Fruit fly (Drosophila melanogaster) whole organism, embryonic: Measurements from ENCODE around the gene EAChm.
A peak's percentile ranks its signal among the peaks of the same experiment; 100 is the strongest.

Source experiments
- Antp ChIP-seq: fragments of 200-800 bp; sonication (Bioruptor generic); optimal IDR thresholded peaks from 3 replicates; lab custom pipeline; 2016; ENCODE audit warnings: missing biosample characterization, missing genetic modification characterization
- Awh ChIP-seq: fragments of 200-800 bp; sonication (Bioruptor generic); IDR thresholded peaks from 2 replicates; pipeline ENCODE4, ENCODE4 v1.3.6; 2022; ENCODE audit warnings: missing biosample characterization, missing genetic modification characterization
- Blimp-1 ChIP-seq: fragments of 200-800 bp; sonication (Bioruptor generic); optimal IDR thresholded peaks from 3 replicates; lab custom pipeline; 2018; ENCODE audit warnings: missing biosample characterization, missing genetic modification characterization, mild to moderate bottlenecking, moderate library complexity, missing genetic modification reagents
- CG10543 ChIP-seq: fragments of 200-800 bp; sonication (Bioruptor generic); optimal IDR thresholded peaks from 3 replicates; lab custom pipeline; 2017; ENCODE audit warnings: missing biosample characterization, mild to moderate bottlenecking, missing genetic modification characterization, moderate library complexity
- CG12219 ChIP-seq: fragments of 200-800 bp; sonication (Bioruptor generic); optimal IDR thresholded peaks from 3 replicates; lab custom pipeline; 2018; ENCODE audit warnings: missing biosample characterization, mild to moderate bottlenecking, missing genetic modification characterization
- CG16813 ChIP-seq: fragments of 200-800 bp; sonication (Bioruptor generic); IDR thresholded peaks from 3 replicates; pipeline ENCODE4 v1.3.6; 2022; ENCODE audit warnings: missing biosample characterization, missing genetic modification characterization; ENCODE audit not compliant: partially characterized antibody
- CG16863 ChIP-seq: fragments of 200-800 bp; sonication (Bioruptor generic); optimal IDR thresholded peaks from 3 replicates; lab custom pipeline; 2016; ENCODE audit warnings: missing biosample characterization, missing genetic modification characterization
- CG17912 ChIP-seq: fragments of 200-800 bp; sonication (Bioruptor generic); optimal IDR thresholded peaks from 2 replicates; lab custom pipeline; 2018; ENCODE audit warnings: missing biosample characterization, mild to moderate bottlenecking, missing genetic modification characterization
- CG2120 ChIP-seq: fragments of 200-800 bp; sonication (Bioruptor generic); optimal IDR thresholded peaks from 3 replicates; lab custom pipeline; 2016; ENCODE audit warnings: missing biosample characterization, missing genetic modification characterization
- CG3163 ChIP-seq: fragments of 200-800 bp; sonication (Bioruptor generic); optimal IDR thresholded peaks from 3 replicates; lab custom pipeline; 2016; ENCODE audit warnings: missing biosample characterization, missing genetic modification characterization
- CG3847 ChIP-seq: fragments of 200-800 bp; sonication (Bioruptor generic); IDR thresholded peaks from 2 replicates; pipeline ENCODE4 v1.3.6; 2022; ENCODE audit warnings: missing biosample characterization, missing genetic modification characterization
- CG4282 ChIP-seq: fragments of 200-800 bp; sonication (Bioruptor generic); optimal IDR thresholded peaks from 2 replicates; lab custom pipeline; 2016; ENCODE audit warnings: missing biosample characterization, missing genetic modification characterization
- CG4424 ChIP-seq: fragments of 200-800 bp; sonication (Bioruptor generic); optimal IDR thresholded peaks from 3 replicates; lab custom pipeline; 2016; ENCODE audit warnings: missing biosample characterization, missing genetic modification characterization
- CG4617 ChIP-seq: fragments of 200-800 bp; sonication (Bioruptor generic); optimal IDR thresholded peaks from 3 replicates; lab custom pipeline; 2016; ENCODE audit warnings: missing biosample characterization, missing genetic modification characterization, borderline replicate concordance
- CG7271 ChIP-seq: fragments of 200-800 bp; sonication (Bioruptor generic); optimal IDR thresholded peaks from 2 replicates; lab custom pipeline; 2018; ENCODE audit warnings: missing biosample characterization, mild to moderate bottlenecking, missing genetic modification characterization, moderate library complexity
- CG7928 ChIP-seq: fragments of 200-800 bp; sonication (Bioruptor generic); optimal IDR thresholded peaks from 2 replicates; lab custom pipeline; 2017; ENCODE audit warnings: missing biosample characterization, mild to moderate bottlenecking, missing genetic modification characterization
- CG9727 ChIP-seq: fragments of 200-800 bp; sonication (Bioruptor generic); optimal IDR thresholded peaks from 3 replicates; lab custom pipeline; 2017; ENCODE audit warnings: missing biosample characterization, mild to moderate bottlenecking, missing genetic modification characterization
- CG9797 ChIP-seq: fragments of 200-800 bp; sonication (Bioruptor generic); optimal IDR thresholded peaks from 3 replicates; lab custom pipeline; 2018; ENCODE audit warnings: missing biosample characterization, mild to moderate bottlenecking, missing genetic modification characterization
- CHES-1-like ChIP-seq: fragments of 200-800 bp; sonication (Bioruptor generic); optimal IDR thresholded peaks from 2 replicates; lab custom pipeline; 2016; ENCODE audit warnings: missing biosample characterization, missing genetic modification characterization
- Chrac-16 ChIP-seq: fragments of 200-800 bp; sonication (Bioruptor generic); optimal IDR thresholded peaks from 3 replicates; lab custom pipeline; 2016; ENCODE audit warnings: missing biosample characterization, missing genetic modification characterization
- CkIIα-i1 ChIP-seq: fragments of 200-800 bp; sonication (Bioruptor generic); IDR thresholded peaks from 2 replicates; pipeline ENCODE4 v1.3.6; 2022; ENCODE audit warnings: missing biosample characterization, missing genetic modification characterization
- CoRest ChIP-seq: fragments of 200-800 bp; sonication (Bioruptor generic); optimal IDR thresholded peaks from 3 replicates; lab custom pipeline; 2018; ENCODE audit warnings: missing biosample characterization, mild to moderate bottlenecking, missing genetic modification characterization, moderate library complexity
- D19A ChIP-seq: fragments of 200-800 bp; optimal IDR thresholded peaks from 3 replicates; lab custom pipeline; 2019; ENCODE audit warnings: missing biosample characterization, mild to moderate bottlenecking, missing genetic modification characterization, moderate library complexity
- H15 ChIP-seq: fragments of 200-800 bp; sonication (Bioruptor generic); IDR thresholded peaks from 3 replicates; pipeline ENCODE4 v1.3.6; 2022; ENCODE audit warnings: missing biosample characterization, missing genetic modification characterization
- Hr51 ChIP-seq, 2 experiments: fragments of 200-800 bp; sonication (Bioruptor generic); optimal IDR thresholded peaks; 2 replicates in 1 of 2; 3 replicates in 1 of 2; lab custom pipeline; 2016 to 2018; ENCODE audit warnings: missing biosample characterization in 2 of 2, missing genetic modification characterization in 2 of 2, mild to moderate bottlenecking in 1 of 2, moderate library complexity in 1 of 2
- Jarid2 ChIP-seq: fragments of 200-800 bp; sonication (Bioruptor generic); optimal IDR thresholded peaks from 3 replicates; lab custom pipeline; 2017; ENCODE audit warnings: mild to moderate bottlenecking, missing biosample characterization, missing genetic modification reagents, missing genetic modification characterization
- Kr ChIP-seq: fragments of 200-800 bp; sonication (Bioruptor generic); optimal IDR thresholded peaks from 2 replicates; lab custom pipeline; 2017; ENCODE audit warnings: missing biosample characterization, mild to moderate bottlenecking, missing genetic modification characterization
- MESR4 ChIP-seq: fragments of 200-800 bp; sonication (Bioruptor generic); optimal IDR thresholded peaks from 2 replicates; lab custom pipeline; 2018; ENCODE audit warnings: missing biosample characterization, mild to moderate bottlenecking, missing genetic modification characterization, moderate library complexity
- Ravus ChIP-seq: fragments of 200-800 bp; sonication (Bioruptor generic); IDR thresholded peaks from 2 replicates; pipeline ENCODE4 v1.3.6; 2022; ENCODE audit warnings: missing biosample characterization, missing genetic modification characterization
- Six4 ChIP-seq: fragments of 200-800 bp; sonication (Bioruptor generic); optimal IDR thresholded peaks from 2 replicates; lab custom pipeline; 2016; ENCODE audit warnings: missing biosample characterization, missing genetic modification characterization
- Sry-δ ChIP-seq: fragments of 200-800 bp; sonication (Bioruptor generic); optimal IDR thresholded peaks from 2 replicates; lab custom pipeline; 2016; ENCODE audit warnings: missing biosample characterization, missing genetic modification characterization
- TFAM ChIP-seq: fragments of 200-800 bp; sonication (Bioruptor generic); optimal IDR thresholded peaks from 2 replicates; lab custom pipeline; 2017; ENCODE audit warnings: missing biosample characterization, missing genetic modification characterization, inconsistent platforms
- Trl ChIP-seq, 3 experiments: fragments of >200 bp in 2 of 3; fragments of 200-800 bp in 1 of 3; sonication (Bioruptor generic) in 1 of 3; optimal IDR thresholded peaks; 2 replicates in 1 of 3; 3 replicates in 2 of 3; lab custom pipeline; 2016 to 2017; ENCODE audit warnings: missing biosample characterization in 1 of 3, missing genetic modification characterization in 1 of 3
- Xrp1 ChIP-seq: fragments of 200-800 bp; sonication (Bioruptor generic); IDR thresholded peaks from 2 replicates; pipeline ENCODE4 v1.3.6; 2022; ENCODE audit warnings: missing biosample characterization, missing genetic modification characterization
- cas ChIP-seq: fragments of 200-800 bp; sonication (Bioruptor generic); IDR thresholded peaks from 2 replicates; pipeline ENCODE4 v1.3.6; 2022; ENCODE audit warnings: missing biosample characterization, missing genetic modification characterization
- cato ChIP-seq: fragments of 200-800 bp; sonication (Bioruptor generic); optimal IDR thresholded peaks from 2 replicates; lab custom pipeline; 2016; ENCODE audit warnings: missing biosample characterization, missing genetic modification characterization, borderline replicate concordance
- cg ChIP-seq: fragments of 200-800 bp; sonication (Bioruptor generic); optimal IDR thresholded peaks from 3 replicates; lab custom pipeline; 2019; ENCODE audit warnings: missing biosample characterization, mild to moderate bottlenecking, missing genetic modification characterization, moderate library complexity
- dysf ChIP-seq: fragments of 200-800 bp; sonication (Bioruptor generic); IDR thresholded peaks from 3 replicates; pipeline ENCODE4 v1.3.6; 2022; ENCODE audit warnings: missing biosample characterization, missing genetic modification characterization
- emc ChIP-seq: fragments of 200-800 bp; sonication (Bioruptor generic); optimal IDR thresholded peaks from 2 replicates; lab custom pipeline; 2016; ENCODE audit warnings: missing biosample characterization, missing genetic modification characterization
- gt ChIP-seq: fragments of 200-800 bp; sonication (Bioruptor generic); IDR thresholded peaks from 2 replicates; pipeline ENCODE4 v1.3.6; 2022; ENCODE audit warnings: missing biosample characterization, missing genetic modification characterization
- hth ChIP-seq: fragments of >200 bp; optimal IDR thresholded peaks from 2 replicates; lab custom pipeline; 2017; ENCODE audit warnings: inconsistent platforms
- nmo ChIP-seq: fragments of 200-800 bp; sonication (Bioruptor generic); optimal IDR thresholded peaks from 2 replicates; lab custom pipeline; 2018; ENCODE audit warnings: missing biosample characterization, mild to moderate bottlenecking, missing genetic modification characterization, moderate library complexity
- odd ChIP-seq: fragments of 200-800 bp; sonication (Bioruptor generic); optimal IDR thresholded peaks from 2 replicates; lab custom pipeline; 2017; ENCODE audit warnings: missing biosample characterization, mild to moderate bottlenecking, missing genetic modification characterization
- onecut ChIP-seq: fragments of 200-800 bp; sonication (Bioruptor generic); IDR thresholded peaks from 2 replicates; pipeline ENCODE4 v1.3.6; 2022; ENCODE audit warnings: missing biosample characterization, missing genetic modification characterization
- peb ChIP-seq: fragments of 200-800 bp; sonication (Bioruptor generic); IDR thresholded peaks from 2 replicates; pipeline ENCODE4 v1.3.6; 2022; ENCODE audit warnings: missing biosample characterization, missing genetic modification characterization
- pnt ChIP-seq: fragments of 200-800 bp; sonication (Bioruptor generic); optimal IDR thresholded peaks from 3 replicates; lab custom pipeline; 2016; ENCODE audit warnings: missing biosample characterization, missing genetic modification characterization
- sim ChIP-seq: fragments of 200-800 bp; sonication (Bioruptor generic); IDR thresholded peaks from 2 replicates; pipeline ENCODE4 v1.3.6; 2022; ENCODE audit warnings: missing biosample characterization, missing genetic modification characterization
- trem ChIP-seq: fragments of 200-800 bp; optimal IDR thresholded peaks from 3 replicates; lab custom pipeline; 2019; ENCODE audit warnings: missing biosample characterization, mild to moderate bottlenecking, missing genetic modification characterization, moderate library complexity
- tup ChIP-seq: fragments of 200-800 bp; sonication (Bioruptor generic); optimal IDR thresholded peaks from 2 replicates; lab custom pipeline; 2016; ENCODE audit warnings: missing biosample characterization, mild to moderate bottlenecking, missing genetic modification characterization, moderate library complexity

Gene EAChm

dm6 chr3L:15013957-15014692 is 40.5 kb upstream of the EAChm start, which contains the start of gene Reck (continued):
- TF ChIP-seq MESR4 (peak; percentile 1), CHES-1-like (no peak), gt (GFP tag; lab: Robert Waterston, UW) (peak; percentile 29; the same call in 1 of the 2 replicates), TFAM (peak; percentile 4), Xrp1 (GFP tag; lab: Robert Waterston, UW) (peak; percentile 92), CG3163 (no peak), Chrac-16 (peak; percentile 72), CkIIα-i1 (no peak), nmo (peak; percentile 82), D19A (peak; percentile 78), Blimp-1 (GFP tag; lab: Kevin White, UChicago) (peak; percentile 92), CG16863 (GFP tag; lab: Kevin White, UChicago) (peak; percentile 42), hth (no peak), Jarid2 (peak; percentile 49), sim (GFP tag; lab: Robert Waterston, UW) (peak; percentile 75), CG10543 (GFP tag; lab: Kevin White, UChicago) (peak; percentile 52), odd (peak; percentile 70), dysf (peak; percentile 79), CG2120 (GFP tag; lab: Kevin White, UChicago) (peak; percentile 66), tup (GFP tag; lab: Kevin White, UChicago) (peak; percentile 56), trem (tag; lab: Kevin White, UChicago) (peak; percentile 70), Antp (GFP tag; lab: Kevin White, UChicago) (no peak), Hr51 (GFP tag; optimal IDR thresholded peaks at IDR 0.05; lab: Kevin White, UChicago) (peak; percentile 48 to 90), onecut (peak; percentile 78), CG12219 (GFP tag; lab: Kevin White, UChicago) (peak; percentile 72), CG4282 (GFP tag; lab: Kevin White, UChicago) (no peak), CG9797 (peak; percentile 26), pnt (GFP tag; lab: Kevin White, UChicago) (peak; percentile 32), cato (peak; percentile 43), Six4 (GFP tag; lab: Kevin White, UChicago) (peak; percentile 79), CoRest (tag; lab: Kevin White, UChicago) (peak; percentile 78), Trl (optimal IDR thresholded peaks at IDR 0.05; lab: Kevin White, UChicago) (no peak), Trl (GFP tag; optimal IDR thresholded peaks at IDR 0.05; lab: Kevin White, UChicago) (peak; percentile 48), Ravus (peak; percentile 64), peb (GFP tag; lab: Robert Waterston, UW) (no peak), CG17912 (GFP tag; lab: Kevin White, UChicago) (no peak), Sry-δ (GFP tag; lab: Kevin White, UChicago) (peak; percentile 2), cg (GFP tag; lab: Kevin White, UChicago) (no peak), Awh (GFP tag; lab: Robert Waterston, UW) (peak; percentile 81), CG4424 (peak; percentile 91), H15 (GFP tag; lab: Robert Waterston, UW) (peak; percentile 67), CG9727 (GFP tag; lab: Kevin White, UChicago) (peak; percentile 87), emc (GFP tag; lab: Kevin White, UChicago) (peak; percentile 37), CG4617 (GFP tag; lab: Kevin White, UChicago) (peak; percentile 1), CG3847 (GFP tag; lab: Robert Waterston, UW) (peak; percentile 34; the same call in 1 of the 2 replicates), CG16813 (GFP tag; lab: Robert Waterston, UW) (no peak), CG7928 (GFP tag; lab: Kevin White, UChicago) (peak; percentile 5), cas (GFP tag; lab: Robert Waterston, UW) (peak; percentile 60; the same call in 1 of the 2 replicates), CG7271 (peak; percentile 85), Kr (GFP tag; lab: Kevin White, UChicago) (no peak)
